Worm (Caenorhabditis elegans): ENCODE data around the gene adt-1.

- TF ChIP-seq him-1 (tag; optimal IDR thresholded peaks at IDR 0.05) (no peak), dao-5 (tag; optimal IDR thresholded peaks at IDR 0.05) (no peak)
Observed at ce11 chrX:12659814-12660213, 18.8 kb upstream of the adt-1 start, which contains the start of gene C02B4.3.
